Worm (Caenorhabditis elegans) whole organism, young adult: ENCODE measurements around the gene skr-14.

Experiments
- B0035.1 ChIP-seq: sonication (generic microtip); optimal IDR thresholded peaks from 2 replicates; lab custom pipeline; 2016; ENCODE audit warnings: missing genetic modification characterization, mild to moderate bottlenecking, missing compliant biosample characterization, missing genotype, missing genetic modification reagents
- D2030.7 ChIP-seq: fragments of 200-800 bp; sonication (Bioruptor generic); IDR thresholded peaks from 2 replicates; pipeline ENCODE4 v1.3.6; 2022; ENCODE audit warnings: missing genetic modification reagents, missing genetic modification characterization, missing compliant biosample characterization
- F22D6.2 ChIP-seq: sonication (generic microtip); optimal IDR thresholded peaks from 2 replicates; lab custom pipeline; 2016; ENCODE audit warnings: mild to moderate bottlenecking, missing genetic modification characterization, missing compliant biosample characterization
- F23B12.7 ChIP-seq: sonication (generic microtip); optimal IDR thresholded peaks from 2 replicates; lab custom pipeline; 2017; ENCODE audit warnings: missing genetic modification characterization, mild to moderate bottlenecking, missing compliant biosample characterization, antibody characterized with exemption, moderate library complexity; ENCODE audit not compliant: insufficient read depth
- F55B11.4 ChIP-seq: sonication (generic microtip); optimal IDR thresholded peaks from 2 replicates; lab custom pipeline; 2016; ENCODE audit warnings: missing compliant biosample characterization, missing genetic modification characterization, borderline replicate concordance; ENCODE audit not compliant: insufficient read depth
- F57A8.1 ChIP-seq: fragments of 200-800 bp; sonication (Bioruptor generic); optimal IDR thresholded peaks from 2 replicates; lab custom pipeline; 2018; ENCODE audit warnings: mild to moderate bottlenecking, missing genetic modification characterization, moderate library complexity, missing compliant biosample characterization
- Y67H2A.10 ChIP-seq: fragments of 200-800 bp; sonication (Bioruptor generic); conservative IDR thresholded peaks from 2 replicates; pipeline ENCODE4 v1.3.6; 2022; ENCODE audit warnings: missing genetic modification reagents, missing genetic modification characterization, missing compliant biosample characterization
- aptf-3 ChIP-seq: fragments of 200-800 bp; sonication (Bioruptor generic); IDR thresholded peaks from 2 replicates; pipeline ENCODE4 v1.3.6; 2022; ENCODE audit warnings: missing genetic modification characterization, missing compliant biosample characterization
- athp-1 ChIP-seq: sonication (generic microtip); optimal IDR thresholded peaks from 2 replicates; lab custom pipeline; 2017; ENCODE audit warnings: mild to moderate bottlenecking, missing genetic modification characterization, missing compliant biosample characterization
- attf-5 ChIP-seq: fragments of 200-800 bp; sonication (Bioruptor generic); optimal IDR thresholded peaks from 2 replicates; lab custom pipeline; 2018; ENCODE audit warnings: mild to moderate bottlenecking, missing genetic modification characterization, missing compliant biosample characterization
- bed-1 ChIP-seq: fragments of 200-800 bp; sonication (Bioruptor generic); IDR thresholded peaks from 2 replicates; pipeline ENCODE4 v1.3.6; 2022; ENCODE audit warnings: missing genetic modification reagents, missing genetic modification characterization, missing compliant biosample characterization
- cebp-1 ChIP-seq, 2 experiments: fragments of 200-800 bp in 1 of 2; sonication (Bioruptor generic) in 1 of 2; sonication (generic microtip) in 1 of 2; IDR thresholded peaks in 1 of 2; optimal IDR thresholded peaks in 1 of 2; 2 replicates each; pipeline versions ENCODE4 v1.3.6 to Lab custom; 2017 to 2022; ENCODE audit warnings: missing compliant biosample characterization in 2 of 2, missing genetic modification characterization in 2 of 2, mild to moderate bottlenecking in 1 of 2, missing genetic modification reagents in 1 of 2, moderate library complexity in 1 of 2
- ceh-79 ChIP-seq: sonication (generic microtip); optimal IDR thresholded peaks from 2 replicates; lab custom pipeline; 2017; ENCODE audit warnings: mild to moderate bottlenecking, missing genetic modification characterization, missing compliant biosample characterization
- chd-7 ChIP-seq: sonication (generic microtip); optimal IDR thresholded peaks from 2 replicates; lab custom pipeline; 2016; ENCODE audit warnings: mild to moderate bottlenecking, missing genetic modification characterization, moderate library complexity, missing compliant biosample characterization
- dox-1 ChIP-seq: fragments of 200-800 bp; sonication (Bioruptor generic); IDR thresholded peaks from 2 replicates; pipeline ENCODE4 v1.3.6; 2022; ENCODE audit warnings: missing genetic modification reagents, missing genetic modification characterization, missing compliant biosample characterization
- dpl-1 ChIP-seq: fragments of 150-350 bp; optimal IDR thresholded peaks from 2 replicates; lab custom pipeline; 2014; ENCODE audit warnings: missing biosample characterization, missing genetic modification reagents, missing genetic modification characterization
- efl-1 ChIP-seq: fragments of 150-350 bp; optimal IDR thresholded peaks from 2 replicates; lab custom pipeline; 2014; ENCODE audit warnings: missing biosample characterization, missing genetic modification reagents, missing genetic modification characterization
- egl-18 ChIP-seq: fragments of 200-800 bp; sonication (Bioruptor generic); IDR thresholded peaks from 2 replicates; pipeline ENCODE4 v1.3.6; 2022; ENCODE audit warnings: missing genetic modification reagents, missing genetic modification characterization, missing compliant biosample characterization
- egl-44 ChIP-seq: fragments of 200-800 bp; sonication (Bioruptor generic); IDR thresholded peaks from 2 replicates; pipeline ENCODE4 v1.3.6; 2022; ENCODE audit warnings: missing genetic modification reagents, missing genetic modification characterization, missing compliant biosample characterization
- ekl-4 ChIP-seq: fragments of 200-800 bp; sonication (Bioruptor generic); IDR thresholded peaks from 2 replicates; pipeline ENCODE4 v1.3.6; 2022; ENCODE audit warnings: missing genetic modification reagents, missing genetic modification characterization, missing compliant biosample characterization
- fkh-3 ChIP-seq: sonication (generic microtip); optimal IDR thresholded peaks from 2 replicates; lab custom pipeline; 2016; ENCODE audit warnings: mild to moderate bottlenecking, missing genetic modification characterization, missing compliant biosample characterization
- him-1 ChIP-seq: sonication (generic microtip); optimal IDR thresholded peaks from 2 replicates; lab custom pipeline; 2016; ENCODE audit warnings: missing genotype, missing genetic modification reagents, missing genetic modification characterization, missing compliant biosample characterization
- hlh-12 ChIP-seq: sonication (generic microtip); optimal IDR thresholded peaks from 2 replicates; lab custom pipeline; 2016; ENCODE audit warnings: missing genetic modification characterization, missing compliant biosample characterization
- let-526 ChIP-seq: fragments of 200-800 bp; sonication (Bioruptor generic); IDR thresholded peaks from 2 replicates; pipeline ENCODE4 v1.3.6; 2022; ENCODE audit warnings: missing genetic modification reagents, missing genetic modification characterization, missing compliant biosample characterization
- lin-35 ChIP-seq, 3 experiments: fragments of 150-350 bp in 2 of 3; sonication (generic microtip) in 1 of 3; optimal IDR thresholded peaks; 2 replicates each; lab custom pipeline; 2014 to 2018; ENCODE audit warnings: missing biosample characterization in 3 of 3, missing genetic modification characterization in 3 of 3, missing genetic modification reagents in 3 of 3
- lin-40 ChIP-seq: sonication (generic microtip); optimal IDR thresholded peaks from 2 replicates; lab custom pipeline; 2016; ENCODE audit warnings: missing genetic modification characterization, mild to moderate bottlenecking, missing compliant biosample characterization, missing genotype, missing genetic modification reagents
- lin-54 ChIP-seq: fragments of 200-800 bp; sonication (Bioruptor generic); optimal IDR thresholded peaks from 2 replicates; lab custom pipeline; 2018; ENCODE audit warnings: mild to moderate bottlenecking, missing genetic modification characterization, missing compliant biosample characterization
- lsl-1 ChIP-seq: fragments of 200-800 bp; sonication (Bioruptor generic); optimal IDR thresholded peaks from 2 replicates; lab custom pipeline; 2018; ENCODE audit warnings: mild to moderate bottlenecking, missing genetic modification characterization, moderate library complexity, missing compliant biosample characterization
- lsy-27 ChIP-seq: sonication (generic microtip); optimal IDR thresholded peaks from 2 replicates; lab custom pipeline; 2017; ENCODE audit warnings: missing genetic modification characterization, mild to moderate bottlenecking, missing compliant biosample characterization, antibody characterized with exemption, missing genotype, borderline replicate concordance; ENCODE audit not compliant: insufficient read depth
- mcd-1 ChIP-seq: fragments of 200-800 bp; sonication (Bioruptor generic); IDR thresholded peaks from 2 replicates; pipeline ENCODE4 v1.3.6; 2022; ENCODE audit warnings: missing genetic modification reagents, missing genetic modification characterization, missing compliant biosample characterization
- mel-28 ChIP-seq: sonication (generic microtip); optimal IDR thresholded peaks from 2 replicates; lab custom pipeline; 2016; ENCODE audit warnings: borderline replicate concordance, mild to moderate bottlenecking, missing genetic modification characterization, missing compliant biosample characterization
- nfyb-1 ChIP-seq: fragments of 200-800 bp; sonication (Bioruptor generic); IDR thresholded peaks from 2 replicates; pipeline ENCODE4 v1.3.6; 2022; ENCODE audit warnings: missing genetic modification reagents, missing genetic modification characterization, missing compliant biosample characterization
- nhr-80 ChIP-seq: sonication (generic microtip); optimal IDR thresholded peaks from 2 replicates; lab custom pipeline; 2016; ENCODE audit warnings: missing genetic modification characterization, missing compliant biosample characterization
- pha-4 ChIP-seq: fragments of 150-350 bp; sonication (generic microtip); optimal IDR thresholded peaks from 2 replicates; lab custom pipeline; 2014; ENCODE audit warnings: missing biosample characterization, missing genetic modification reagents, missing genetic modification characterization
- rec-8 ChIP-seq, 2 experiments: sonication (generic microtip); optimal IDR thresholded peaks; 2 replicates each; lab custom pipeline; 2016; ENCODE audit warnings: mild to moderate bottlenecking in 2 of 2, missing genetic modification characterization in 2 of 2, missing genetic modification reagents in 2 of 2, missing genotype in 2 of 2, missing biosample characterization in 1 of 2, missing compliant biosample characterization in 1 of 2, moderate library complexity in 1 of 2
- sdz-38 ChIP-seq: sonication (generic microtip); optimal IDR thresholded peaks from 2 replicates; lab custom pipeline; 2016; ENCODE audit warnings: missing genotype, missing genetic modification characterization, missing compliant biosample characterization
- snpc-1.1 ChIP-seq: sonication (generic microtip); optimal IDR thresholded peaks from 2 replicates; lab custom pipeline; 2017; ENCODE audit warnings: missing genetic modification characterization, mild to moderate bottlenecking, missing compliant biosample characterization, antibody characterized with exemption, moderate library complexity, missing genotype, missing genetic modification reagents; ENCODE audit not compliant: insufficient read depth
- somi-1 ChIP-seq: fragments of 200-800 bp; sonication (Bioruptor generic); optimal IDR thresholded peaks from 2 replicates; lab custom pipeline; 2018; ENCODE audit warnings: mild to moderate bottlenecking, missing genetic modification characterization, missing compliant biosample characterization
- tbx-9 ChIP-seq: sonication (generic microtip); optimal IDR thresholded peaks from 2 replicates; lab custom pipeline; 2016; ENCODE audit warnings: borderline replicate concordance, missing genetic modification characterization, inconsistent platforms, missing compliant biosample characterization
- tlf-1 ChIP-seq: fragments of 200-800 bp; sonication (Bioruptor generic); optimal IDR thresholded peaks from 2 replicates; lab custom pipeline; 2018; ENCODE audit warnings: mild to moderate bottlenecking, missing genetic modification characterization, missing compliant biosample characterization

skr-14 gene

ce11 chrV:4421475-4421874, at the start of gene skr-14:
TSS of gene skr-14 (minus strand) at chrV:4421575.
- TF ChIP-seq tbx-9 (tag; lab: Kevin White, UChicago): no peak

ce11 chrV:4471065-4471464, 49.7 kb upstream of the skr-14 start, which contains the start of gene T08H10.3:
TSS of gene T08H10.3 (plus strand) at chrV:4471365.
- TF ChIP-seq mel-28 (no peak), lsy-27 (no peak), egl-18 (GFP tag; lab: Robert Waterston, UW) (no peak), rec-8 (tag; optimal IDR thresholded peaks at IDR 0.05; lab: Kevin White, UChicago) (no peak), D2030.7 (GFP tag; lab: Robert Waterston, UW) (no peak), ceh-79 (tag; lab: Kevin White, UChicago) (no peak), lin-54 (GFP tag; lab: Kevin White, UChicago) (no peak), aptf-3 (GFP tag; lab: Robert Waterston, UW) (no peak), snpc-1.1 (tag; lab: Kevin White, UChicago) (no peak), nhr-80 (no peak), sdz-38 (no peak), bed-1 (GFP tag; lab: Robert Waterston, UW) (no peak), tlf-1 (no peak)
- TF ChIP-seq, all 124 proteins: peak for 0

ce11 chrV:4454634-4455033, 33.3 kb upstream of the skr-14 start, which contains the start of gene gnrr-5:
TSS of gene gnrr-5 (minus strand) at chrV:4454734.
- TF ChIP-seq let-526 (GFP tag; lab: Robert Waterston, UW) (no peak), athp-1 (tag; lab: Kevin White, UChicago) (no peak), dpl-1 (GFP tag; lab: Kevin White, UChicago) (no peak), pha-4 (tag; lab: Kevin White, UChicago) (no peak), B0035.1 (tag; lab: Kevin White, UChicago) (no peak), nfyb-1 (GFP tag; lab: Robert Waterston, UW) (no peak), ceh-79 (tag; lab: Kevin White, UChicago) (no peak), sdz-38 (no peak), chd-7 (no peak), F55B11.4 (tag; lab: Kevin White, UChicago) (no peak), ekl-4 (GFP tag; lab: Robert Waterston, UW) (no peak), F22D6.2 (no peak), egl-44 (GFP tag; lab: Robert Waterston, UW) (no peak), tbx-9 (tag; lab: Kevin White, UChicago) (no peak), him-1 (tag; lab: Kevin White, UChicago) (no peak)

- peak; percentile 94 for TF ChIP-seq mcd-1 (GFP tag; lab: Robert Waterston, UW)
- TF ChIP-seq lin-35 (GFP tag; optimal IDR thresholded peaks at IDR 0.05; lab: Kevin White, UChicago): peak; percentile 56 to 92 (median 72)
- TF ChIP-seq lin-40 (tag; lab: Kevin White, UChicago): peak; percentile 42
- TF ChIP-seq hlh-12 (tag; lab: Kevin White, UChicago): no peak
- TF ChIP-seq Y67H2A.10: no peak
- peak; percentile 91 for TF ChIP-seq lin-54 (GFP tag; lab: Kevin White, UChicago)
- no peak for TF ChIP-seq ceh-79 (tag; lab: Kevin White, UChicago)
- no peak for TF ChIP-seq fkh-3 (tag; lab: Kevin White, UChicago)
- peak; percentile 41; the same call in 1 of the 2 replicates for TF ChIP-seq nfyb-1 (GFP tag; lab: Robert Waterston, UW)
- peak; percentile 79 for TF ChIP-seq efl-1 (GFP tag; lab: Kevin White, UChicago)
- peak; percentile 15 for TF ChIP-seq F23B12.7 (tag; lab: Kevin White, UChicago)
- TF ChIP-seq dox-1 (GFP tag; lab: Robert Waterston, UW): 0 out of 2 replicates have a peak, but pooled peaks have one; percentile 26
- TF ChIP-seq F57A8.1: no peak
- peak; percentile 19 for TF ChIP-seq nhr-80
- TF ChIP-seq cebp-1 (GFP tag; IDR thresholded peaks at IDR 0.05; lab: Robert Waterston, UW): no peak
- TF ChIP-seq cebp-1 (tag; optimal IDR thresholded peaks at IDR 0.05; lab: Kevin White, UChicago): peak; percentile 71
- TF ChIP-seq attf-5 (GFP tag; lab: Kevin White, UChicago): peak; percentile 25
- TF ChIP-seq dpl-1 (GFP tag; lab: Kevin White, UChicago): peak; percentile 87
- peak; percentile 20 for TF ChIP-seq snpc-1.1 (tag; lab: Kevin White, UChicago)
- peak; percentile 40 for TF ChIP-seq lsl-1
- no peak for TF ChIP-seq somi-1 (GFP tag; lab: Kevin White, UChicago)
Observed at ce11 chrV:4450523-4451089, 29.2 kb upstream of the skr-14 start, which contains the start of gene rft-2. TSS of gene rft-2 (minus strand) at chrV:4450563.
